Fruit fly (Drosophila melanogaster): Measurements from ENCODE around the gene CG31810.

DNA sequence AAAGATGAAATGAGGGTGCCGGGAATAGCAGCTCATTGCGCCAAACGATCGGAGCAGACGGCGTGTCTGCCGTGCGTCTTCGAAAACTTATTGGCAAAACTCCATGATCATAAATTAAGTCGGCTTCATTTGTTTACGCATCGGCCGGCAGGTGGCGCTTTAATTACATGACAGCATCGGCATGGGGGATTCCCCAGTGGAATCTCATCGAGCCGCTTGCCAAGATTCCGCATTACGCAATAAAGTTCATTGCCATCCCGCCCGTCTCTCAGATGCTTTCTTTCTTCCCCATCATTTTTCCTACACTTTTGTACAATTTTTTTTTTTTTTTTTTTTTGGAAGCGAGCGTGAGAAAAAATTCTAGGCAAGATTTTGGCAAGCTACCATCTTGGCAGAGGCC is 24.4 kb upstream of the CG31810 start:
- TF ChIP-seq pan (optimal IDR thresholded peaks at IDR 0.05) (no peak), brk (GFP tag; optimal IDR thresholded peaks at IDR 0.05) (no peak), CG9705 (GFP tag; optimal IDR thresholded peaks at IDR 0.05) (no peak), psq (GFP tag; optimal IDR thresholded peaks at IDR 0.05) (no peak), br (GFP tag; optimal IDR thresholded peaks at IDR 0.05) (no peak)

Measured in whole organism, wandering third instar larva.